Fruit fly (Drosophila melanogaster): ENCODE data around the gene Sfp24Ba.

Gene Sfp24Ba

dm6 chr2L:3646041-3646440, 22.3 kb downstream of the Sfp24Ba start (continued):
- TF ChIP-seq org-1 (GFP tag; optimal IDR thresholded peaks at IDR 0.05) (no peak), CG5180 (GFP tag; optimal IDR thresholded peaks at IDR 0.05) (no peak), CG9876 (GFP tag; optimal IDR thresholded peaks at IDR 0.05) (no peak), Dbx (GFP tag; IDR thresholded peaks at IDR 0.05) (no peak), Trl (optimal IDR thresholded peaks at IDR 0.05) (no peak), Trl (GFP tag; optimal IDR thresholded peaks at IDR 0.05) (no peak), Vsx1 (GFP tag; optimal IDR thresholded peaks at IDR 0.05) (no peak), CG18011 (GFP tag; optimal IDR thresholded peaks at IDR 0.05) (no peak), aop (GFP tag; IDR thresholded peaks at IDR 0.05) (no peak), Meics (GFP tag; optimal IDR thresholded peaks at IDR 0.05) (no peak), Sin3A (optimal IDR thresholded peaks at IDR 0.05) (no peak), tio (GFP tag; optimal IDR thresholded peaks at IDR 0.05) (no peak), vvl (GFP tag; IDR thresholded peaks at IDR 0.05) (no peak), B-H2 (GFP tag; optimal IDR thresholded peaks at IDR 0.05) (no peak), ac (GFP tag; optimal IDR thresholded peaks at IDR 0.05) (no peak), Opbp (GFP tag; IDR thresholded peaks at IDR 0.05; ENCODE audit: partially characterized antibody) (0 out of 3 replicates have a peak, but pooled peaks have one; percentile 45), trem (tag; optimal IDR thresholded peaks at IDR 0.05) (no peak), CG31365 (tag; optimal IDR thresholded peaks at IDR 0.05) (no peak), odd (GFP tag; optimal IDR thresholded peaks at IDR 0.05) (no peak), Dp (GFP tag; optimal IDR thresholded peaks at IDR 0.05) (no peak), stwl (tag; optimal IDR thresholded peaks at IDR 0.05) (peak; percentile 47), pnt (GFP tag; optimal IDR thresholded peaks at IDR 0.05) (no peak), CG7928 (GFP tag; optimal IDR thresholded peaks at IDR 0.05) (no peak), Ets97D (GFP tag; optimal IDR thresholded peaks at IDR 0.05) (no peak), YL-1 (GFP tag; optimal IDR thresholded peaks at IDR 0.05) (no peak), dysf (GFP tag; IDR thresholded peaks at IDR 0.05) (no peak), chif (GFP tag; optimal IDR thresholded peaks at IDR 0.05) (no peak), Doc3 (GFP tag; IDR thresholded peaks at IDR 0.05; ENCODE audit: partially characterized antibody) (peak; percentile 50; the same call in 1 of the 3 replicates), sd (tag; optimal IDR thresholded peaks at IDR 0.05) (peak; percentile 54), NC2β (GFP tag; optimal IDR thresholded peaks at IDR 0.05) (no peak), CG34224 (GFP tag; IDR thresholded peaks at IDR 0.05; ENCODE audit: partially characterized antibody) (peak; percentile 73), Dll (GFP tag; IDR thresholded peaks at IDR 0.05; ENCODE audit: partially characterized antibody) (peak; percentile 53; the same call in 3 of the 4 replicates)

DNA sequence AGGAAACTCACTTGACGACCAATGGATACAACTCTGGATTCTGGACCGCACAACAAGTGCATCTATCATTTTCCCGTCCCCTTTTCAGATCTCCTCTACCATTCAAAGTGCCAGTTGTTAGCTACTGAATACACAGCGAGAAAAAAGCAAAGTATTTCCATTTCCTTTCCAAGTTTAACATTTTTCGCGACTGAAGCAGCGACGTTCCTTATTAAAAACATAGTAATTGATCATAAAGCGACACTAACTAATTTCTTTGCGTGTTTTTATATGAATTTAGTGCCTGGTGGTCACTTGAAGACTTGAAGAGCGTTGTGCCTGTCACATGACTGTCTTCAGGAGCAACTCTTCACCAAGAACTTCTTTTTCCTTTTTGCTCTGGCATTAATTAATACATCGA, 23.0 kb downstream of the Sfp24Ba start:
- TF ChIP-seq CG17912 (GFP tag; optimal IDR thresholded peaks at IDR 0.05) = no peak
- TF ChIP-seq CG10274 (GFP tag; optimal IDR thresholded peaks at IDR 0.05) = no peak
- TF ChIP-seq klu (GFP tag; IDR thresholded peaks at IDR 0.05) = no peak
- no peak for TF ChIP-seq unc-4 (GFP tag; IDR thresholded peaks at IDR 0.05; ENCODE audit: partially characterized antibody)
- no peak for TF ChIP-seq CG11723 (GFP tag; optimal IDR thresholded peaks at IDR 0.05)
- TF ChIP-seq sr (GFP tag; IDR thresholded peaks at IDR 0.05) = no peak
- no peak for TF ChIP-seq CG34422 (GFP tag; IDR thresholded peaks at IDR 0.05)
- TF ChIP-seq CG4854 (GFP tag; optimal IDR thresholded peaks at IDR 0.05) = no peak
- no peak for TF ChIP-seq gce (GFP tag; IDR thresholded peaks at IDR 0.05)
- TF ChIP-seq CG13287 (GFP tag; IDR thresholded peaks at IDR 0.05; ENCODE audit: partially characterized antibody) = no peak
- no peak for TF ChIP-seq lmd (GFP tag; IDR thresholded peaks at IDR 0.05)
- TF ChIP-seq CG6813 (GFP tag; optimal IDR thresholded peaks at IDR 0.05) = no peak
- TF ChIP-seq CG18619 (GFP tag; optimal IDR thresholded peaks at IDR 0.05) = no peak
- no peak for TF ChIP-seq sob (GFP tag; IDR thresholded peaks at IDR 0.05)
- TF ChIP-seq nmo (GFP tag; optimal IDR thresholded peaks at IDR 0.05) = no peak
